Worm (Caenorhabditis elegans) whole organism, young adult: ENCODE data around the gene cyp-33E1.

Experiments
- C06A6.2 ChIP-seq: fragments of 200-800 bp; sonication (Bioruptor generic); conservative IDR thresholded peaks from 2 replicates; pipeline ENCODE4 v1.3.6; 2022; ENCODE audit warnings: missing genetic modification characterization, missing compliant biosample characterization
- F23B12.7 ChIP-seq: sonication (generic microtip); optimal IDR thresholded peaks from 2 replicates; lab custom pipeline; 2017; ENCODE audit warnings: missing genetic modification characterization, mild to moderate bottlenecking, missing compliant biosample characterization, antibody characterized with exemption, moderate library complexity; ENCODE audit not compliant: insufficient read depth
- F37B4.10 ChIP-seq: fragments of 200-800 bp; sonication (Bioruptor generic); IDR thresholded peaks from 2 replicates; pipeline ENCODE4 v1.3.6; 2022; ENCODE audit warnings: missing genetic modification characterization, missing compliant biosample characterization
- F52B5.7 ChIP-seq: sonication (generic microtip); optimal IDR thresholded peaks from 2 replicates; lab custom pipeline; 2016; ENCODE audit warnings: mild to moderate bottlenecking, missing genetic modification characterization, missing compliant biosample characterization
- K12H6.12 ChIP-seq: fragments of 200-800 bp; sonication (Bioruptor generic); optimal IDR thresholded peaks from 2 replicates; lab custom pipeline; 2018; ENCODE audit warnings: mild to moderate bottlenecking, missing genetic modification characterization, missing compliant biosample characterization
- Y53F4B.3 ChIP-seq: fragments of 200-800 bp; sonication (Bioruptor generic); IDR thresholded peaks from 2 replicates; pipeline ENCODE4 v1.3.6; 2022; ENCODE audit warnings: missing genetic modification reagents, missing genetic modification characterization, missing compliant biosample characterization
- Y67H2A.10 ChIP-seq: fragments of 200-800 bp; sonication (Bioruptor generic); conservative IDR thresholded peaks from 2 replicates; pipeline ENCODE4 v1.3.6; 2022; ENCODE audit warnings: missing genetic modification reagents, missing genetic modification characterization, missing compliant biosample characterization
- akir-1 ChIP-seq: fragments of 200-800 bp; sonication (Bioruptor generic); optimal IDR thresholded peaks from 2 replicates; lab custom pipeline; 2018; ENCODE audit warnings: mild to moderate bottlenecking, missing genetic modification characterization, moderate library complexity, missing compliant biosample characterization
- ama-1 ChIP-seq, 3 experiments: fragments of 150-350 bp in 1 of 3; sonication (generic microtip) in 2 of 3; optimal IDR thresholded peaks; 2 replicates each; lab custom pipeline; 2014 to 2018; ENCODE audit warnings: missing biosample characterization in 2 of 3, missing genetic modification characterization in 2 of 3, missing genetic modification reagents in 2 of 3
- aptf-3 ChIP-seq: fragments of 200-800 bp; sonication (Bioruptor generic); IDR thresholded peaks from 2 replicates; pipeline ENCODE4 v1.3.6; 2022; ENCODE audit warnings: missing genetic modification characterization, missing compliant biosample characterization
- attf-5 ChIP-seq: fragments of 200-800 bp; sonication (Bioruptor generic); optimal IDR thresholded peaks from 2 replicates; lab custom pipeline; 2018; ENCODE audit warnings: mild to moderate bottlenecking, missing genetic modification characterization, missing compliant biosample characterization
- ceh-40 ChIP-seq: fragments of 200-800 bp; sonication (Bioruptor generic); IDR thresholded peaks from 2 replicates; pipeline ENCODE4 v1.3.6; 2022; ENCODE audit warnings: missing genetic modification characterization, missing compliant biosample characterization
- ceh-58 ChIP-seq: fragments of 200-800 bp; sonication (Bioruptor generic); IDR thresholded peaks from 2 replicates; pipeline ENCODE4 v1.3.6; 2022; ENCODE audit warnings: missing genetic modification characterization, missing compliant biosample characterization
- dox-1 ChIP-seq: fragments of 200-800 bp; sonication (Bioruptor generic); IDR thresholded peaks from 2 replicates; pipeline ENCODE4 v1.3.6; 2022; ENCODE audit warnings: missing genetic modification reagents, missing genetic modification characterization, missing compliant biosample characterization
- egl-44 ChIP-seq: fragments of 200-800 bp; sonication (Bioruptor generic); IDR thresholded peaks from 2 replicates; pipeline ENCODE4 v1.3.6; 2022; ENCODE audit warnings: missing genetic modification reagents, missing genetic modification characterization, missing compliant biosample characterization
- egrh-3 ChIP-seq: fragments of 200-800 bp; sonication (Bioruptor generic); IDR thresholded peaks from 2 replicates; pipeline ENCODE4 v1.3.6; 2022; ENCODE audit warnings: missing genetic modification reagents, missing genetic modification characterization, missing compliant biosample characterization
- gei-17 ChIP-seq: fragments of 200-800 bp; sonication (Bioruptor generic); optimal IDR thresholded peaks from 2 replicates; lab custom pipeline; 2018; ENCODE audit warnings: mild to moderate bottlenecking, missing genetic modification characterization, missing compliant biosample characterization
- hmg-20 ChIP-seq: fragments of 200-800 bp; sonication (Bioruptor generic); IDR thresholded peaks from 2 replicates; pipeline ENCODE4 v1.3.6; 2022; ENCODE audit warnings: missing genetic modification reagents, missing genetic modification characterization, missing compliant biosample characterization
- hrde-1 ChIP-seq: sonication (generic microtip); optimal IDR thresholded peaks from 2 replicates; lab custom pipeline; 2016; ENCODE audit warnings: missing genetic modification characterization, mild to moderate bottlenecking, missing compliant biosample characterization, moderate library complexity, missing genotype, missing genetic modification reagents, borderline replicate concordance
- madf-10 ChIP-seq: sonication (generic microtip); optimal IDR thresholded peaks from 2 replicates; lab custom pipeline; 2016; ENCODE audit warnings: mild to moderate bottlenecking, missing genetic modification characterization, missing compliant biosample characterization
- madf-6 ChIP-seq: fragments of 200-800 bp; sonication (Bioruptor generic); IDR thresholded peaks from 2 replicates; pipeline ENCODE4 v1.3.6; 2022; ENCODE audit warnings: missing genetic modification reagents, missing genetic modification characterization, missing compliant biosample characterization
- madf-8 ChIP-seq: fragments of 200-800 bp; sonication (Bioruptor generic); conservative IDR thresholded peaks from 2 replicates; pipeline ENCODE4 v1.3.6; 2022; ENCODE audit warnings: missing genetic modification reagents, missing genetic modification characterization, missing compliant biosample characterization
- mcd-1 ChIP-seq: fragments of 200-800 bp; sonication (Bioruptor generic); IDR thresholded peaks from 2 replicates; pipeline ENCODE4 v1.3.6; 2022; ENCODE audit warnings: missing genetic modification reagents, missing genetic modification characterization, missing compliant biosample characterization
- mel-28 ChIP-seq: sonication (generic microtip); optimal IDR thresholded peaks from 2 replicates; lab custom pipeline; 2016; ENCODE audit warnings: borderline replicate concordance, mild to moderate bottlenecking, missing genetic modification characterization, missing compliant biosample characterization
- nfya-1 ChIP-seq: sonication (generic microtip); optimal IDR thresholded peaks from 2 replicates; lab custom pipeline; 2017; ENCODE audit warnings: antibody characterized with exemption, missing compliant biosample characterization, missing genetic modification characterization, borderline replicate concordance; ENCODE audit not compliant: insufficient read depth
- nfyb-1 ChIP-seq: fragments of 200-800 bp; sonication (Bioruptor generic); IDR thresholded peaks from 2 replicates; pipeline ENCODE4 v1.3.6; 2022; ENCODE audit warnings: missing genetic modification reagents, missing genetic modification characterization, missing compliant biosample characterization
- rec-8 ChIP-seq, 2 experiments: sonication (generic microtip); optimal IDR thresholded peaks; 2 replicates each; lab custom pipeline; 2016; ENCODE audit warnings: mild to moderate bottlenecking in 2 of 2, missing genetic modification characterization in 2 of 2, missing genetic modification reagents in 2 of 2, missing genotype in 2 of 2, missing biosample characterization in 1 of 2, missing compliant biosample characterization in 1 of 2, moderate library complexity in 1 of 2
- rpc-1 ChIP-seq, 2 experiments: fragments of 150-350 bp in 1 of 2; sonication (generic microtip) in 1 of 2; optimal IDR thresholded peaks; 2 replicates each; lab custom pipeline; 2014 to 2018; ENCODE audit warnings: missing biosample characterization in 1 of 2, missing genetic modification characterization in 1 of 2, missing genetic modification reagents in 1 of 2, missing genotype in 1 of 2
- sdz-38 ChIP-seq: sonication (generic microtip); optimal IDR thresholded peaks from 2 replicates; lab custom pipeline; 2016; ENCODE audit warnings: missing genotype, missing genetic modification characterization, missing compliant biosample characterization
- somi-1 ChIP-seq: fragments of 200-800 bp; sonication (Bioruptor generic); optimal IDR thresholded peaks from 2 replicates; lab custom pipeline; 2018; ENCODE audit warnings: mild to moderate bottlenecking, missing genetic modification characterization, missing compliant biosample characterization
- tlf-1 ChIP-seq: fragments of 200-800 bp; sonication (Bioruptor generic); optimal IDR thresholded peaks from 2 replicates; lab custom pipeline; 2018; ENCODE audit warnings: mild to moderate bottlenecking, missing genetic modification characterization, missing compliant biosample characterization
- ztf-26 ChIP-seq: sonication (generic microtip); optimal IDR thresholded peaks from 2 replicates; lab custom pipeline; 2017; ENCODE audit warnings: missing genetic modification characterization, missing compliant biosample characterization
- ztf-28 ChIP-seq: fragments of 200-800 bp; sonication (Bioruptor generic); IDR thresholded peaks from 2 replicates; pipeline ENCODE4 v1.3.6; 2022; ENCODE audit warnings: missing genetic modification reagents, missing genetic modification characterization, missing compliant biosample characterization

cyp-33E1 gene

DNA sequence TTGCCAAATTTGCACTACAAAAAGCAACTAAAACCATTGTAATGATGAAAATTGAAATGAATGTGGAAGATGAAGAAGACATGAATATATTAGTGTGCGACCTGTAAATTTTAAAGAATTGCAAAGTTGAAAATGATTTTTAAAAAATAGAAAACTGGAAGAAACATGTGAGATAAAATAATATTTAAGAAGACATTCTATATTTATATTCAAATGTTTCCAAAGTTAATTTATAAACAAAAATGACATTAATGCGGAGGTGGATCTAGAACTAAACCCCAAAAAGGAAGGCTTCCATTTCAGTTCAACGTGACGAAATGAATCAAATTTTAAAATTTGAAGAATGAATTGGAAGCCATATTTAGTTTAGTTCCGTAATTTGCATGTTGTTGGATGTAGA, 30.8 kb upstream of the cyp-33E1 start, which contains the start of gene nlp-60:
Gene nlp-60 (minus strand): TSS at position 101 of the 400 bp plus-strand sequence.
- TF ChIP-seq hmg-20 (GFP tag; lab: Robert Waterston, UW), result no peak
- TF ChIP-seq madf-6, result no peak
- TF ChIP-seq somi-1, result no peak
- no peak for TF ChIP-seq dox-1 (GFP tag; lab: Robert Waterston, UW)
- no peak for TF ChIP-seq mcd-1 (GFP tag; lab: Robert Waterston, UW)
- no peak for TF ChIP-seq nfyb-1 (GFP tag; lab: Robert Waterston, UW)
- no peak for TF ChIP-seq F23B12.7 (tag; lab: Kevin White, UChicago)
- TF ChIP-seq Y67H2A.10, result no peak
- no peak for TF ChIP-seq mel-28 (tag; lab: Kevin White, UChicago)
- TF ChIP-seq ztf-28 (GFP tag; lab: Robert Waterston, UW), result no peak
- TF ChIP-seq egl-44 (GFP tag; lab: Robert Waterston, UW), result no peak
- TF ChIP-seq nfya-1 (tag; lab: Kevin White, UChicago), result no peak
- TF ChIP-seq ceh-40 (GFP tag; lab: Robert Waterston, UW), result no peak
- no peak for TF ChIP-seq F52B5.7 (tag; lab: Kevin White, UChicago)
- TF ChIP-seq egrh-3 (GFP tag; lab: Robert Waterston, UW), result no peak

DNA sequence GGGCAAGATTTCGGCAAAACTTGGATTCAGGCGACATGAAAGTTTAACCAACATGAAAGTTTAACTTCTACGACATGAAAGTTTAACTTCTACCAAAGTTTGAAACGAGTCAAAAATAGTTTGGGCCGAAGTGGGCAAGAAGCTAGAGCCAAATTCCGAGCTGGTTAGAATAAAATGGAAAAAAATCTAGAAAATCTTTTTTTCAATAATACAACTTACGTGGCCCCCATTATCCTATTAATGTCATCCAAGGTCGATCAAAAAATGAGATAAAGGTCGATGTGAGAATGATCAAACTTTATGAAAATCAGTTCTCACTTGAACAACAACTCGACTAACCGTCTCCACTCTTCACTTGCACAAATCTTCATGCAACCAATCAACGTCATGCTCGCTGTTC, 28.9 kb upstream of the cyp-33E1 start, which contains the start of gene F08B4.8:
Gene F08B4.8 (plus strand): TSS at position 301 of the 400 bp plus-strand sequence.
- no peak for TF ChIP-seq K12H6.12 (tag; lab: Kevin White, UChicago)
- TF ChIP-seq rec-8 (tag; optimal IDR thresholded peaks at IDR 0.05; lab: Kevin White, UChicago), result no peak
- TF ChIP-seq mcd-1 (GFP tag; lab: Robert Waterston, UW), result no peak
- TF ChIP-seq hrde-1 (tag; lab: Kevin White, UChicago), result no peak
- TF ChIP-seq attf-5, result no peak
- no peak for TF ChIP-seq dox-1 (GFP tag; lab: Robert Waterston, UW)
- TF ChIP-seq tlf-1 (GFP tag; lab: Kevin White, UChicago), result no peak

DNA sequence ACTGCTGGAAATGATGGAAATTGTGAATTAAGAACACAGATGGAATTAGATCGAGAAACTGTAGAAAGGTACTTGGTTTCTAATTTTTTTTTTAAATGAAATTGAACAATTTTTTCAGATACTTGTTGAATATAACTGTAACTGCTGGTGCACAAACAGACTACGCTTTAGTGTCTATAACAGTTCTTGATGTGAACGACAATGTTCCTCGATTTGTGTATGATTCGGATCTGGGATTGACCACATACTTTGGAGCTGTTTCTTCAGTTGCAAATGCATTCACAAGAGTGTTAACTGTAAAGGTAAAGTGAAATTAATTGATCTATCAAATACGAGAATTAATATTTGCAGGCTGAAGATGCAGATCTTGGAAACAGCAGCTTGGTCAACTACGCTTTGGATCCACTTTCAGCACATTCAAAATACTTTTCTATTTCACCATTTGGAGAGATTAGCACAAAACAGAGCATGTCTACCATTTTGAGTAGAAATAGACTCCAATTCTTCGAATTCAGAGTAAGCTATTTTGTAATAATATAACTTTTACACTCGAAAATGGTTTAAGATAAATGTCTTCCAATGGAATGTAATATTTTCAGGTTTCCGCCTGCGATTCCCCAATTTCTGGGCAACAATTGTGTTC, 25.5 kb upstream of the cyp-33E1 start:
- TF ChIP-seq ama-1 (optimal IDR thresholded peaks at IDR 0.05; lab: Kevin White, UChicago) (no peak), ama-1 (GFP tag; optimal IDR thresholded peaks at IDR 0.05; lab: Kevin White, UChicago) (no peak), rpc-1 (optimal IDR thresholded peaks at IDR 0.05; lab: Kevin White, UChicago) (no peak), rpc-1 (tag; optimal IDR thresholded peaks at IDR 0.05; lab: Kevin White, UChicago) (no peak), aptf-3 (GFP tag; lab: Robert Waterston, UW) (no peak), egrh-3 (GFP tag; lab: Robert Waterston, UW) (no peak), akir-1 (GFP tag; lab: Kevin White, UChicago) (no peak)
- TF ChIP-seq, all 124 proteins: peak for 0

DNA sequence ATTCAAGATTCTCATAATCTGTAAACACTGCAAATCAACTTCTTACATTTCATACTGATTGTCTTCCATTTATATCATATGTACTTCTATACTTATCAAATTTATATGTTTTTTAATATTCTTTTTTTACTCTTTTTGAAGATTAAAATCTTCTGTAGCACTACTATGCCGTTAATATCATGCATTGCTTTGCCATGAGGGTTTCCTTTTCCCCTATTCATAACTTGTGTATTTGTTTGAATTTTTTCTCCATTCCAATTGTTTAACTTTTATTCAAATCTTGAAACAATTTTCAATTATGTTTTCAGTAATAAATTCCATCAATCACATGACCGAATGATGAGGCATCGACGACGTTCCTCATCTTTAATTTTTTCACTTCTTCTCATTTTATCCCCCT, 20.2 kb upstream of the cyp-33E1 start, which contains the start of gene cdh-5:
Gene cdh-5 (plus strand): TSS at position 301 of the 400 bp plus-strand sequence.
- TF ChIP-seq ceh-58 (GFP tag; lab: Robert Waterston, UW) (no peak), attf-5 (no peak), akir-1 (GFP tag; lab: Kevin White, UChicago) (no peak), sdz-38 (tag; lab: Kevin White, UChicago) (no peak), gei-17 (GFP tag; lab: Kevin White, UChicago) (no peak), Y53F4B.3 (GFP tag; lab: Robert Waterston, UW) (no peak), ztf-26 (tag; lab: Kevin White, UChicago) (no peak), madf-10 (tag; lab: Kevin White, UChicago) (no peak), C06A6.2 (GFP tag; lab: Robert Waterston, UW) (no peak), F37B4.10 (no peak), madf-8 (GFP tag; lab: Robert Waterston, UW) (no peak)
